Fruit fly (Drosophila melanogaster) whole organism, embryonic: ENCODE data around the gene PRL-1.
A peak's percentile ranks its signal among the peaks of the same experiment; 100 is the strongest.

Experiments
- BtbVII ChIP-seq: fragments of 200-800 bp; sonication (Bioruptor generic); optimal IDR thresholded peaks from 3 replicates; lab custom pipeline; 2017; ENCODE audit warnings: missing biosample characterization, mild to moderate bottlenecking, missing genetic modification characterization
- CG11696 ChIP-seq: fragments of 200-800 bp; sonication (Bioruptor generic); IDR thresholded peaks from 2 replicates; pipeline ENCODE4 v1.3.6; 2022; ENCODE audit warnings: missing biosample characterization, missing genetic modification characterization
- CG12155 ChIP-seq: fragments of 200-800 bp; sonication (Bioruptor generic); optimal IDR thresholded peaks from 3 replicates; lab custom pipeline; 2016; ENCODE audit warnings: missing biosample characterization, missing genetic modification characterization
- CG12219 ChIP-seq: fragments of 200-800 bp; sonication (Bioruptor generic); optimal IDR thresholded peaks from 3 replicates; lab custom pipeline; 2018; ENCODE audit warnings: missing biosample characterization, mild to moderate bottlenecking, missing genetic modification characterization
- CG15011 ChIP-seq: fragments of 200-800 bp; sonication (Bioruptor generic); optimal IDR thresholded peaks from 3 replicates; lab custom pipeline; 2018; ENCODE audit warnings: missing biosample characterization, mild to moderate bottlenecking, missing genetic modification characterization
- CG15269 ChIP-seq: fragments of 200-800 bp; sonication (Bioruptor generic); optimal IDR thresholded peaks from 2 replicates; lab custom pipeline; 2018; ENCODE audit warnings: missing biosample characterization, mild to moderate bottlenecking, missing genetic modification characterization, moderate library complexity
- CG15479 ChIP-seq: fragments of 200-800 bp; sonication (Bioruptor generic); optimal IDR thresholded peaks from 3 replicates; lab custom pipeline; 2019; ENCODE audit warnings: missing biosample characterization, mild to moderate bottlenecking, missing genetic modification characterization, moderate library complexity
- CG15696 ChIP-seq: fragments of 200-800 bp; sonication (Bioruptor generic); optimal IDR thresholded peaks from 2 replicates; lab custom pipeline; 2019; ENCODE audit warnings: missing biosample characterization, mild to moderate bottlenecking, missing genetic modification characterization, moderate library complexity
- CG1602 ChIP-seq: fragments of 200-800 bp; sonication (Bioruptor generic); optimal IDR thresholded peaks from 3 replicates; lab custom pipeline; 2016; ENCODE audit warnings: missing biosample characterization, missing genetic modification characterization
- CG17328 ChIP-seq: fragments of 200-800 bp; sonication (Bioruptor generic); IDR thresholded peaks from 2 replicates; pipeline ENCODE4 v1.3.6; 2022; ENCODE audit warnings: missing biosample characterization, missing genetic modification characterization
- CG17385 ChIP-seq: fragments of 200-800 bp; sonication (Bioruptor generic); optimal IDR thresholded peaks from 3 replicates; lab custom pipeline; 2018; ENCODE audit warnings: missing biosample characterization, mild to moderate bottlenecking, missing genetic modification characterization
- CG17568 ChIP-seq: fragments of 200-800 bp; sonication (Bioruptor generic); optimal IDR thresholded peaks from 2 replicates; lab custom pipeline; 2018; ENCODE audit warnings: missing biosample characterization, mild to moderate bottlenecking, missing genetic modification characterization, moderate library complexity
- CG17612 ChIP-seq: fragments of 200-800 bp; sonication (Bioruptor generic); IDR thresholded peaks from 2 replicates; pipeline ENCODE4 v1.3.6; 2022; ENCODE audit warnings: missing biosample characterization, missing genetic modification characterization
- CG18619 ChIP-seq: fragments of 200-800 bp; sonication (Bioruptor generic); optimal IDR thresholded peaks from 3 replicates; lab custom pipeline; 2017; ENCODE audit warnings: missing biosample characterization, mild to moderate bottlenecking, missing genetic modification characterization
- CG3065 ChIP-seq: fragments of 200-800 bp; sonication (Bioruptor generic); optimal IDR thresholded peaks from 2 replicates; lab custom pipeline; 2016; ENCODE audit warnings: missing biosample characterization, missing genetic modification characterization
- CG31388 ChIP-seq: fragments of 200-800 bp; sonication (Bioruptor generic); optimal IDR thresholded peaks from 2 replicates; lab custom pipeline; 2016; ENCODE audit warnings: missing biosample characterization, missing genetic modification characterization
- CG5245 ChIP-seq: fragments of 200-800 bp; sonication (Bioruptor generic); optimal IDR thresholded peaks from 3 replicates; lab custom pipeline; 2016; ENCODE audit warnings: missing biosample characterization, missing genetic modification characterization
- CG7745 ChIP-seq: fragments of 200-800 bp; sonication (Bioruptor generic); optimal IDR thresholded peaks from 2 replicates; lab custom pipeline; 2018; ENCODE audit warnings: missing biosample characterization, mild to moderate bottlenecking, missing genetic modification characterization, moderate library complexity
- CG8388 ChIP-seq: fragments of 200-800 bp; sonication (Bioruptor generic); optimal IDR thresholded peaks from 2 replicates; lab custom pipeline; 2019; ENCODE audit warnings: missing biosample characterization, mild to moderate bottlenecking, missing genetic modification characterization, moderate library complexity
- CG8765 ChIP-seq: fragments of 200-800 bp; sonication (Bioruptor generic); IDR thresholded peaks from 2 replicates; pipeline ENCODE4 v1.3.6; 2022; ENCODE audit warnings: missing biosample characterization, missing genetic modification characterization
- D ChIP-seq, 2 experiments: fragments of 200-800 bp in 1 of 2; fragments of >200 bp in 1 of 2; sonication (Bioruptor generic) in 1 of 2; optimal IDR thresholded peaks; 2 replicates in 1 of 2; 3 replicates in 1 of 2; lab custom pipeline; 2017; ENCODE audit warnings: mild to moderate bottlenecking in 1 of 2, missing biosample characterization in 1 of 2, missing genetic modification characterization in 1 of 2, missing genetic modification reagents in 1 of 2
- Dek ChIP-seq: fragments of 200-800 bp; sonication (Bioruptor generic); optimal IDR thresholded peaks from 3 replicates; lab custom pipeline; 2019; ENCODE audit warnings: missing biosample characterization, mild to moderate bottlenecking, missing genetic modification characterization, moderate library complexity
- Dfd ChIP-seq, 2 experiments: fragments of >200 bp; optimal IDR thresholded peaks; 2 replicates each; lab custom pipeline; 2017; ENCODE audit warnings: missing biosample characterization in 2 of 2, missing genetic modification characterization in 2 of 2
- Fer1 ChIP-seq: fragments of 200-800 bp; sonication (Bioruptor generic); optimal IDR thresholded peaks from 2 replicates; lab custom pipeline; 2017; ENCODE audit warnings: missing biosample characterization, mild to moderate bottlenecking, missing genetic modification characterization
- NK7.1 ChIP-seq: fragments of 200-800 bp; sonication (Bioruptor generic); optimal IDR thresholded peaks from 3 replicates; lab custom pipeline; 2016; ENCODE audit warnings: missing biosample characterization, missing genetic modification characterization
- Nf-YB ChIP-seq: fragments of 200-800 bp; sonication (Bioruptor generic); optimal IDR thresholded peaks from 3 replicates; lab custom pipeline; 2019; ENCODE audit warnings: missing biosample characterization, mild to moderate bottlenecking, missing genetic modification characterization, moderate library complexity
- Opbp ChIP-seq: fragments of 200-800 bp; sonication (Bioruptor generic); IDR thresholded peaks from 3 replicates; pipeline ENCODE4 v1.3.6; 2022; ENCODE audit warnings: missing biosample characterization, missing genetic modification characterization; ENCODE audit not compliant: partially characterized antibody
- Ravus ChIP-seq: fragments of 200-800 bp; sonication (Bioruptor generic); IDR thresholded peaks from 2 replicates; pipeline ENCODE4 v1.3.6; 2022; ENCODE audit warnings: missing biosample characterization, missing genetic modification characterization
- Sry-β ChIP-seq: fragments of 200-800 bp; sonication (Bioruptor generic); optimal IDR thresholded peaks from 2 replicates; lab custom pipeline; 2018; ENCODE audit warnings: missing biosample characterization, mild to moderate bottlenecking, missing genetic modification characterization, moderate library complexity
- ab ChIP-seq: fragments of 200-800 bp; sonication (Bioruptor generic); optimal IDR thresholded peaks from 2 replicates; lab custom pipeline; 2016; ENCODE audit warnings: missing biosample characterization, missing genetic modification characterization
- bsh ChIP-seq, 2 experiments: fragments of 200-800 bp; sonication (Bioruptor generic); optimal IDR thresholded peaks; 2 replicates each; lab custom pipeline; 2017 to 2018; ENCODE audit warnings: mild to moderate bottlenecking in 2 of 2, missing biosample characterization in 2 of 2, missing genetic modification characterization in 2 of 2, moderate library complexity in 1 of 2
- cas ChIP-seq: fragments of 200-800 bp; sonication (Bioruptor generic); IDR thresholded peaks from 2 replicates; pipeline ENCODE4 v1.3.6; 2022; ENCODE audit warnings: missing biosample characterization, missing genetic modification characterization
- caup ChIP-seq: fragments of 200-800 bp; sonication (Bioruptor generic); optimal IDR thresholded peaks from 3 replicates; lab custom pipeline; 2017; ENCODE audit warnings: missing biosample characterization, mild to moderate bottlenecking, missing genetic modification characterization, moderate library complexity; ENCODE audit not compliant: severe bottlenecking
- cwo ChIP-seq: fragments of 200-800 bp; sonication (Bioruptor generic); optimal IDR thresholded peaks from 3 replicates; lab custom pipeline; 2017; ENCODE audit warnings: missing biosample characterization, missing genetic modification characterization, mild to moderate bottlenecking, moderate library complexity, missing genetic modification reagents
- eyg ChIP-seq: fragments of 200-800 bp; sonication (Bioruptor generic); optimal IDR thresholded peaks from 3 replicates; lab custom pipeline; 2016; ENCODE audit warnings: missing biosample characterization, missing genetic modification characterization
- grau ChIP-seq: fragments of 200-800 bp; optimal IDR thresholded peaks from 3 replicates; lab custom pipeline; 2019; ENCODE audit warnings: missing biosample characterization, mild to moderate bottlenecking, missing genetic modification characterization, moderate library complexity
- gsb ChIP-seq: fragments of 200-800 bp; sonication (Bioruptor generic); IDR thresholded peaks from 2 replicates; pipeline ENCODE4 v1.3.6; 2022; ENCODE audit warnings: missing biosample characterization, missing genetic modification characterization
- gsb-n ChIP-seq: fragments of 200-800 bp; sonication (Bioruptor generic); optimal IDR thresholded peaks from 3 replicates; lab custom pipeline; 2018; ENCODE audit warnings: missing biosample characterization, mild to moderate bottlenecking, missing genetic modification characterization
- lola ChIP-seq, 3 experiments: fragments of >200 bp in 2 of 3; fragments of 200-800 bp in 1 of 3; sonication (Bioruptor generic) in 1 of 3; optimal IDR thresholded peaks; 2 replicates each; lab custom pipeline; 2017 to 2019; ENCODE audit warnings: missing biosample characterization in 3 of 3, missing genetic modification characterization in 3 of 3, mild to moderate bottlenecking in 1 of 3, moderate library complexity in 1 of 3
- luna ChIP-seq: fragments of 200-800 bp; sonication (Bioruptor generic); optimal IDR thresholded peaks from 2 replicates; lab custom pipeline; 2016; ENCODE audit warnings: missing biosample characterization, missing genetic modification characterization
- nerfin-2 ChIP-seq: fragments of 200-800 bp; sonication (Bioruptor generic); IDR thresholded peaks from 2 replicates; pipeline ENCODE4 v1.3.6; 2022; ENCODE audit warnings: missing biosample characterization, missing genetic modification characterization; ENCODE audit not compliant: partially characterized antibody
- oc ChIP-seq: fragments of 200-800 bp; sonication (Bioruptor generic); optimal IDR thresholded peaks from 2 replicates; lab custom pipeline; 2018; ENCODE audit warnings: missing biosample characterization, mild to moderate bottlenecking, missing genetic modification characterization, moderate library complexity
- sens ChIP-seq: fragments of 200-800 bp; sonication (Bioruptor generic); peaks from one replicate; lab custom pipeline; 2016; ENCODE audit warnings: missing biosample characterization, missing genetic modification characterization
- sens-2 ChIP-seq: fragments of 200-800 bp; sonication (Bioruptor generic); IDR thresholded peaks from 2 replicates; pipeline ENCODE4 v1.3.6; 2022; ENCODE audit warnings: missing biosample characterization, missing genetic modification characterization
- slbo ChIP-seq: fragments of 200-800 bp; sonication (Bioruptor generic); IDR thresholded peaks from 2 replicates; pipeline ENCODE4 v1.3.6; 2022; ENCODE audit warnings: missing biosample characterization, missing genetic modification characterization
- tap ChIP-seq: fragments of 200-800 bp; optimal IDR thresholded peaks from 3 replicates; lab custom pipeline; 2019; ENCODE audit warnings: missing biosample characterization, mild to moderate bottlenecking, missing genetic modification characterization, moderate library complexity
- trh ChIP-seq: fragments of 200-800 bp; sonication (Bioruptor generic); optimal IDR thresholded peaks from 2 replicates; lab custom pipeline; 2016; ENCODE audit warnings: missing biosample characterization, missing genetic modification characterization
- unc-4 ChIP-seq: fragments of 200-800 bp; sonication (Bioruptor generic); IDR thresholded peaks from 2 replicates; pipeline ENCODE4 v1.3.6; 2022; ENCODE audit warnings: missing biosample characterization, missing genetic modification characterization; ENCODE audit not compliant: partially characterized antibody

PRL-1 gene

DNA sequence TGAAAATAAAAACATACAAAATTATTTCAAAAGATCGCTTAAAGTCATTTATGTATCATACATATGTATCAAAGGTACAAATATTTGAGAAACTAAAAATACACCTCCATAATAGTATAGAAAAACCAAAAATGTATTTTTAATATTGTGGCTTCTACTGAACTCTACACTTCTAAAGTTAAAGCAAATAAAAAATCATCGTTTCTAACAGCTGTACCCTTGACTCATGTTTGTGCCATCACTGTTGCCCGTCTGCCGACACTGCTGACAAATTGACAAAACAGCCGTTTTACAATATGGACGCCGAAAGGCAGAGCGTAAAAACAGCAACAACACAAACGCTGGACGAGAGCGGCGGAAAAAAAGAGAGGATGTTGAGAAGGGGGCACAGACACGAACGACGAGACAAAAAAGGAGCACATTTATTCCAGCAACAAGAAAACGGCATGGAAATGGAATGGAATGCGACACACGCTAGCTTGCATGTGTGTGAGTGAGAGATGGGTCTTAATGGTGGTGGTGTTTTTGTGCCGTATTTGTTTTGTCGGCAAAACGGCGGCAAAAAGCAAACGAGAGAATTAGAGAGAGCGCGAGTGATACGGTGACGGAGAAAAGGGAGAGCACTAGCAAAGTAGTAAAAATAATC is 29.1 kb upstream of the PRL-1 start (continued):
- TF ChIP-seq unc-4 (GFP tag; lab: Robert Waterston, UW) (no peak), CG12219 (peak; percentile 57), Ravus (GFP tag; lab: Robert Waterston, UW) (no peak), sens-2 (GFP tag; lab: Robert Waterston, UW) (no peak), CG15696 (tag; lab: Kevin White, UChicago) (peak; percentile 76), CG18619 (GFP tag; lab: Kevin White, UChicago) (peak; percentile 86), Nf-YB (GFP tag; lab: Kevin White, UChicago) (peak; percentile 66), CG15011 (peak; percentile 81), CG17385 (GFP tag; lab: Kevin White, UChicago) (peak; percentile 74), CG15479 (peak; percentile 90), nerfin-2 (no peak), cas (no peak), bsh (GFP tag; optimal IDR thresholded peaks at IDR 0.05; lab: Kevin White, UChicago) (peak; percentile 31 to 82), D (optimal IDR thresholded peaks at IDR 0.05; lab: Kevin White, UChicago) (no peak), D (GFP tag; optimal IDR thresholded peaks at IDR 0.05; lab: Kevin White, UChicago) (peak; percentile 72), CG7745 (tag; lab: Kevin White, UChicago) (peak; percentile 15), lola (GFP tag; optimal IDR thresholded peaks at IDR 0.05; lab: Kevin White, UChicago) (peak in 1 of 3 experiments; percentile 78), luna (no peak), CG15269 (tag; lab: Kevin White, UChicago) (peak; percentile 83), Fer1 (GFP tag; lab: Kevin White, UChicago) (peak; percentile 86), BtbVII (peak; percentile 69), Dfd (GFP tag; optimal IDR thresholded peaks at IDR 0.05; lab: Kevin White, UChicago) (no peak), CG5245 (GFP tag; lab: Kevin White, UChicago) (peak; percentile 51), CG17612 (GFP tag; lab: Robert Waterston, UW) (no peak), slbo (no peak), cwo (peak; percentile 86), Sry-β (peak; percentile 86), eyg (GFP tag; lab: Kevin White, UChicago) (peak; percentile 70), caup (GFP tag; lab: Kevin White, UChicago) (peak; percentile 85), NK7.1 (GFP tag; lab: Kevin White, UChicago) (peak; percentile 69), CG17568 (GFP tag; lab: Kevin White, UChicago) (peak; percentile 49), CG17328 (GFP tag; lab: Robert Waterston, UW) (no peak), gsb-n (tag; lab: Kevin White, UChicago) (peak; percentile 61), oc (peak; percentile 48), ab (GFP tag; lab: Kevin White, UChicago) (no peak), CG1602 (GFP tag; lab: Kevin White, UChicago) (peak; percentile 79), trh (GFP tag; lab: Kevin White, UChicago) (peak; percentile 55), Dek (peak; percentile 88), Opbp (GFP tag; lab: Robert Waterston, UW) (no peak), CG8765 (GFP tag; lab: Robert Waterston, UW) (no peak), CG31388 (no peak), CG3065 (GFP tag; lab: Kevin White, UChicago) (peak; percentile 64), gsb (no peak), CG8388 (peak; percentile 81), CG11696 (GFP tag; lab: Robert Waterston, UW) (no peak), CG12155 (peak; percentile 77), tap (peak; percentile 73), sens (peak; percentile 95), grau (tag; lab: Kevin White, UChicago) (peak; percentile 88)
